Fruit fly (Drosophila melanogaster): ENCODE data around the gene kek1.

The kek1 gene

dm6 chr2L:12825353-12825752 lies 2.8 kb upstream of the kek1 start:
- TF ChIP-seq CG12605 (GFP tag; IDR thresholded peaks at IDR 0.05) (no peak), CG17806 (tag; optimal IDR thresholded peaks at IDR 0.05) (no peak), EcR (GFP tag; optimal IDR thresholded peaks at IDR 0.05) (no peak), gl (tag; optimal IDR thresholded peaks at IDR 0.05) (no peak), fd96Ca (GFP tag; IDR thresholded peaks at IDR 0.05) (no peak), D1 (tag; optimal IDR thresholded peaks at IDR 0.05) (no peak)

dm6 chr2L:12824213-12824612 lies 1.6 kb upstream of the kek1 start:
- TF ChIP-seq CG12605 (GFP tag; IDR thresholded peaks at IDR 0.05), result no peak
- no peak for TF ChIP-seq CG34367 (tag; optimal IDR thresholded peaks at IDR 0.05)
- TF ChIP-seq rn (GFP tag; IDR thresholded peaks at IDR 0.05), result no peak
- 0 out of 3 replicates have a peak, but pooled peaks have one; percentile 0 for TF ChIP-seq fd96Ca (GFP tag; IDR thresholded peaks at IDR 0.05)
- TF ChIP-seq CG15710 (tag; optimal IDR thresholded peaks at IDR 0.05), result no peak
- TF ChIP-seq CG9948 (tag; optimal IDR thresholded peaks at IDR 0.05), result no peak
- TF ChIP-seq Ets98B (GFP tag; IDR thresholded peaks at IDR 0.05), result no peak
- no peak for TF ChIP-seq CG17806 (tag; optimal IDR thresholded peaks at IDR 0.05)
- no peak for TF ChIP-seq Pif1B (GFP tag; optimal IDR thresholded peaks at IDR 0.05)
- no peak for TF ChIP-seq CG10348 (GFP tag; IDR thresholded peaks at IDR 0.05)
- no peak for TF ChIP-seq CG32121 (GFP tag; IDR thresholded peaks at IDR 0.05)
- TF ChIP-seq gl (tag; optimal IDR thresholded peaks at IDR 0.05), result no peak
- peak; percentile 1 for TF ChIP-seq Snoo (tag; optimal IDR thresholded peaks at IDR 0.05)
- TF ChIP-seq CG8159 (tag; optimal IDR thresholded peaks at IDR 0.05), result no peak
- TF ChIP-seq Pif1A (GFP tag; optimal IDR thresholded peaks at IDR 0.05), result no peak
- no peak for TF ChIP-seq CG13204 (GFP tag; optimal IDR thresholded peaks at IDR 0.05)
- TF ChIP-seq D1 (tag; optimal IDR thresholded peaks at IDR 0.05), result no peak
- TF ChIP-seq CG14655 (GFP tag; optimal IDR thresholded peaks at IDR 0.05), result no peak
- no peak for TF ChIP-seq CG8301 (tag; optimal IDR thresholded peaks at IDR 0.05)
- TF ChIP-seq EcR (GFP tag; optimal IDR thresholded peaks at IDR 0.05), result peak; percentile 42
- no peak for TF ChIP-seq CG4496 (GFP tag; IDR thresholded peaks at IDR 0.05)

- TF ChIP-seq CG8301 (tag; optimal IDR thresholded peaks at IDR 0.05) (peak; percentile 67), Pif1A (GFP tag; optimal IDR thresholded peaks at IDR 0.05) (no peak), Ets98B (GFP tag; IDR thresholded peaks at IDR 0.05) (no peak; the same call in 1 of the 2 replicates), CG15710 (tag; optimal IDR thresholded peaks at IDR 0.05) (peak; percentile 82), fd96Ca (GFP tag; IDR thresholded peaks at IDR 0.05) (no peak), gl (tag; optimal IDR thresholded peaks at IDR 0.05) (no peak), D1 (tag; optimal IDR thresholded peaks at IDR 0.05) (peak; percentile 66), Pif1B (GFP tag; optimal IDR thresholded peaks at IDR 0.05) (peak; percentile 32), CG12605 (GFP tag; IDR thresholded peaks at IDR 0.05) (peak; percentile 45; the same call in 1 of the 2 replicates), CG34367 (tag; optimal IDR thresholded peaks at IDR 0.05) (peak; percentile 45), CG9948 (tag; optimal IDR thresholded peaks at IDR 0.05) (peak; percentile 78), rn (GFP tag; IDR thresholded peaks at IDR 0.05) (no peak), CG13204 (GFP tag; optimal IDR thresholded peaks at IDR 0.05) (no peak), CG14655 (GFP tag; optimal IDR thresholded peaks at IDR 0.05) (peak; percentile 77), Snoo (tag; optimal IDR thresholded peaks at IDR 0.05) (peak; percentile 16), CG17806 (tag; optimal IDR thresholded peaks at IDR 0.05) (peak; percentile 70), CG4496 (GFP tag; IDR thresholded peaks at IDR 0.05) (no peak; the same call in 2 of the 3 replicates), CG10348 (GFP tag; IDR thresholded peaks at IDR 0.05) (no peak), CG32121 (GFP tag; IDR thresholded peaks at IDR 0.05) (no peak; the same call in 1 of the 2 replicates), EcR (GFP tag; optimal IDR thresholded peaks at IDR 0.05) (no peak), CG8159 (tag; optimal IDR thresholded peaks at IDR 0.05) (peak; percentile 87)
Observed at dm6 chr2L:12823624-12824023, 1.0 kb upstream of the kek1 start.

- TF ChIP-seq Snoo (tag; optimal IDR thresholded peaks at IDR 0.05) (no peak), fd96Ca (GFP tag; IDR thresholded peaks at IDR 0.05) (0 out of 3 replicates have a peak, but pooled peaks have one; percentile 5)
Observed at dm6 chr2L:12820045-12820444, 2.5 kb downstream of the kek1 start.

dm6 chr2L:12803461-12803860 lies 19.1 kb downstream of the kek1 start:
- TF ChIP-seq CG14655 (GFP tag; optimal IDR thresholded peaks at IDR 0.05) (no peak), Pif1A (GFP tag; optimal IDR thresholded peaks at IDR 0.05) (no peak), CG13204 (GFP tag; optimal IDR thresholded peaks at IDR 0.05) (no peak), Snoo (tag; optimal IDR thresholded peaks at IDR 0.05) (no peak), CG9948 (tag; optimal IDR thresholded peaks at IDR 0.05) (no peak), rn (GFP tag; IDR thresholded peaks at IDR 0.05) (no peak), Pif1B (GFP tag; optimal IDR thresholded peaks at IDR 0.05) (no peak), CG8159 (tag; optimal IDR thresholded peaks at IDR 0.05) (no peak)

- TF ChIP-seq CG8301 (tag; optimal IDR thresholded peaks at IDR 0.05), result no peak
- no peak for TF ChIP-seq CG34367 (tag; optimal IDR thresholded peaks at IDR 0.05)
- no peak for TF ChIP-seq CG15710 (tag; optimal IDR thresholded peaks at IDR 0.05)
- TF ChIP-seq CG13204 (GFP tag; optimal IDR thresholded peaks at IDR 0.05), result no peak
- no peak for TF ChIP-seq Pif1B (GFP tag; optimal IDR thresholded peaks at IDR 0.05)
- no peak for TF ChIP-seq CG32121 (GFP tag; IDR thresholded peaks at IDR 0.05)
- no peak for TF ChIP-seq rn (GFP tag; IDR thresholded peaks at IDR 0.05)
- no peak for TF ChIP-seq CG12605 (GFP tag; IDR thresholded peaks at IDR 0.05)
- TF ChIP-seq CG10348 (GFP tag; IDR thresholded peaks at IDR 0.05), result no peak
- TF ChIP-seq CG4496 (GFP tag; IDR thresholded peaks at IDR 0.05), result no peak
- no peak for TF ChIP-seq CG17806 (tag; optimal IDR thresholded peaks at IDR 0.05)
- no peak for TF ChIP-seq gl (tag; optimal IDR thresholded peaks at IDR 0.05)
- TF ChIP-seq fd96Ca (GFP tag; IDR thresholded peaks at IDR 0.05), result no peak
- TF ChIP-seq EcR (GFP tag; optimal IDR thresholded peaks at IDR 0.05), result no peak
- TF ChIP-seq D1 (tag; optimal IDR thresholded peaks at IDR 0.05), result no peak
Observed at dm6 chr2L:12780624-12781023, 42.0 kb downstream of the kek1 start.

All from whole organism, pupa.